Worm (Caenorhabditis elegans) whole organism, early embryonic: ENCODE results near the gene ceh-90.

Experiments
- B0310.2 ChIP-seq: sonication (generic microtip); optimal IDR thresholded peaks from 2 replicates; lab custom pipeline; 2016; ENCODE audit warnings: mild to moderate bottlenecking, missing genetic modification characterization, missing compliant biosample characterization
- F13C5.2 ChIP-seq: sonication (generic microtip); optimal IDR thresholded peaks from 2 replicates; lab custom pipeline; 2017; ENCODE audit warnings: mild to moderate bottlenecking, missing genetic modification characterization, inconsistent platforms, missing compliant biosample characterization
- aly-1 ChIP-seq: sonication (generic microtip); optimal IDR thresholded peaks from 2 replicates; lab custom pipeline; 2016; ENCODE audit warnings: missing genetic modification characterization, missing compliant biosample characterization
- ama-1 ChIP-seq: fragments of 150-350 bp; optimal IDR thresholded peaks from 2 replicates; lab custom pipeline; 2014
- ceh-13 ChIP-seq: fragments of 200-800 bp; sonication (Bioruptor generic); optimal IDR thresholded peaks from 2 replicates; lab custom pipeline; 2018; ENCODE audit warnings: mild to moderate bottlenecking, missing genetic modification characterization, missing compliant biosample characterization
- ceh-36 ChIP-seq: sonication (generic microtip); optimal IDR thresholded peaks from 2 replicates; lab custom pipeline; 2016; ENCODE audit warnings: missing genetic modification characterization, inconsistent platforms, missing compliant biosample characterization
- flt-1 ChIP-seq: fragments of 200-800 bp; sonication (Bioruptor generic); IDR thresholded peaks from 2 replicates; pipeline ENCODE4 v1.3.6; 2022; ENCODE audit warnings: missing genetic modification characterization, missing compliant biosample characterization
- hmbx-1 ChIP-seq: sonication (generic microtip); optimal IDR thresholded peaks from 2 replicates; lab custom pipeline; 2016; ENCODE audit warnings: mild to moderate bottlenecking, missing genetic modification characterization, missing compliant biosample characterization
- hmg-4 ChIP-seq: fragments of 200-800 bp; sonication (Bioruptor generic); optimal IDR thresholded peaks from 2 replicates; lab custom pipeline; 2018; ENCODE audit warnings: mild to moderate bottlenecking, missing genetic modification characterization, missing compliant biosample characterization
- hnd-1 ChIP-seq: sonication (generic microtip); optimal IDR thresholded peaks from 2 replicates; lab custom pipeline; 2016; ENCODE audit warnings: missing genetic modification characterization, missing compliant biosample characterization
- pes-1 ChIP-seq: fragments of 200-800 bp; sonication (Bioruptor generic); IDR thresholded peaks from 2 replicates; pipeline ENCODE4 v1.3.6; 2022; ENCODE audit warnings: missing genetic modification reagents, missing genetic modification characterization, missing compliant biosample characterization
- scrt-1 ChIP-seq: fragments of 200-800 bp; sonication (Bioruptor generic); IDR thresholded peaks from 2 replicates; pipeline ENCODE4 v1.3.6; 2022; ENCODE audit warnings: missing genetic modification characterization, missing compliant biosample characterization
- sea-1 ChIP-seq: fragments of 200-800 bp; sonication (Bioruptor generic); conservative IDR thresholded peaks from 2 replicates; pipeline ENCODE4 v1.3.6; 2022; ENCODE audit warnings: missing genetic modification characterization, missing compliant biosample characterization
- tbx-37 ChIP-seq: fragments of 200-800 bp; sonication (Bioruptor generic); conservative IDR thresholded peaks from 2 replicates; pipeline ENCODE4 v1.3.6; 2022; ENCODE audit warnings: missing genetic modification reagents, missing genetic modification characterization, missing compliant biosample characterization

- TF ChIP-seq flt-1 (GFP tag; lab: Robert Waterston, UW) (no peak), hmg-4 (GFP tag; lab: Kevin White, UChicago) (no peak), ama-1 (lab: Kevin White, UChicago) (no peak), hnd-1 (tag; lab: Kevin White, UChicago) (no peak), scrt-1 (no peak), sea-1 (GFP tag; lab: Robert Waterston, UW) (no peak), aly-1 (tag; lab: Kevin White, UChicago) (no peak), ceh-36 (tag; lab: Kevin White, UChicago) (no peak), tbx-37 (GFP tag; lab: Robert Waterston, UW) (no peak), pes-1 (GFP tag; lab: Robert Waterston, UW) (no peak), B0310.2 (tag; lab: Kevin White, UChicago) (no peak), F13C5.2 (tag; lab: Kevin White, UChicago) (no peak), hmbx-1 (tag; lab: Kevin White, UChicago) (no peak), ceh-13 (GFP tag; lab: Kevin White, UChicago) (no peak)
Observed at ce11 chrX:14134244-14134643, 22.6 kb downstream of the ceh-90 start, which contains the start of gene F28H6.8.
